Worm (Caenorhabditis elegans): Measurements from ENCODE around the gene F18E9.1.
A peak's percentile ranks its signal among the peaks of the same experiment; 100 is the strongest.

The F18E9.1 gene

DNA sequence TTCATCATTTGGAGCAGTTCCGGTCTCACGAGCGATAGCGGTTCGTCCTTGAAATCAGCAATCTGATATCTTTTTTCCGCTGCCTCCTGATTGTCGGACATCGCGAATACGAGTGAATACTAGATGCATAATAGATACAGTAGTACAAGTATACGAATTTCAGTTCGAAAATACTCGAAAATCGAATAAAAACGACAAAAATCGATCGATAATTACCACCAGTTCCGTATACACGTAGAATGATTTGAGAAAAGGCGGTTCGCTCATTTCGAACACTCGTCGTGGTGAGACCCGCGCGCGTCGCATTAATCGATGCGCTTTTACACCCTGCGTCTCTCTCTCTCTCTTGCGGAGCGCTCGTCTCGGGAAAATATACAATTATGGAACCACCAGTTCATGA lies 45.7 kb downstream of the F18E9.1 start, which contains the start of gene F12D9.2:
F12D9.2 (minus strand) TSS at position 101 of the 400 bp plus-strand sequence.
- no peak for TF ChIP-seq mab-5 (tag; optimal IDR thresholded peaks at IDR 0.05)
- no peak for TF ChIP-seq sem-2 (GFP tag; optimal IDR thresholded peaks at IDR 0.05)
- TF ChIP-seq sptf-1 (tag; optimal IDR thresholded peaks at IDR 0.05) = no peak
- TF ChIP-seq nhr-76 (tag; optimal IDR thresholded peaks at IDR 0.05) = no peak
- no peak for TF ChIP-seq pha-4 (tag; optimal IDR thresholded peaks at IDR 0.05)
- no peak for TF ChIP-seq tbx-8 (GFP tag; optimal IDR thresholded peaks at IDR 0.05)
- no peak for TF ChIP-seq cnd-1 (tag; optimal IDR thresholded peaks at IDR 0.05)
- TF ChIP-seq unc-120 (tag; optimal IDR thresholded peaks at IDR 0.05; ENCODE audit: poor library complexity, severe bottlenecking) = no peak
- TF ChIP-seq ztf-11 (tag; optimal IDR thresholded peaks at IDR 0.05) = no peak
- TF ChIP-seq elt-1 (tag; optimal IDR thresholded peaks at IDR 0.05; ENCODE audit: borderline replicate concordance, insufficient read depth) = no peak
- TF ChIP-seq lin-13 (tag; optimal IDR thresholded peaks at IDR 0.05) = no peak
- TF ChIP-seq M03D4.4 (tag; optimal IDR thresholded peaks at IDR 0.05) = no peak
- TF ChIP-seq zip-8 (tag; optimal IDR thresholded peaks at IDR 0.05) = no peak
- TF ChIP-seq lin-32 (GFP tag; optimal IDR thresholded peaks at IDR 0.05) = no peak
- TF ChIP-seq bed-3 (GFP tag; optimal IDR thresholded peaks at IDR 0.05) = no peak
- no peak for TF ChIP-seq blmp-1 (tag; optimal IDR thresholded peaks at IDR 0.05)
- TF ChIP-seq hlh-1 (tag; optimal IDR thresholded peaks at IDR 0.05) = no peak
- TF ChIP-seq unc-39 (tag; optimal IDR thresholded peaks at IDR 0.05) = no peak
- TF ChIP-seq drap-1 (GFP tag; optimal IDR thresholded peaks at IDR 0.05) = no peak

DNA sequence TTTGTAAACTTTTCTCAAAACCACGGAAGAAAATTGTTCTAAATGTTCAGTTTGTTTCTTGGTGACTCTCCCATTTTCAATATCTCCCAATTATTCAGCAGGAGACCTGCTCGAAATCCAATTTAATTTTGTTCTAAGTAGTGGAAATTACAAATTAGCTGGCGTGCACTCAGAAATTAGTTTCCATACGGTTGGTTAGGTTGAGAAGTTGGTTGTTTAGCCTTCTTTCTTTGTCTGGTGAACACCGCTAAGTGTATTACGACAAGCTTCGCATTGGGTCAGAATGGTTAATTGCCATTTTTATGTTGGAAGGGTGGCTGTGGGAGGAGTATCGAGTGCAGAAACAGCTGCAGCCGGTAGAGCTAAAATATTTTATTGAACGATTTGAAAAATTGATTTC lies 47.2 kb downstream of the F18E9.1 start:
- no peak for TF ChIP-seq nhr-12 (tag; optimal IDR thresholded peaks at IDR 0.05)
- TF ChIP-seq snpc-4 (tag; optimal IDR thresholded peaks at IDR 0.05) = no peak
- TF ChIP-seq drap-1 (GFP tag; optimal IDR thresholded peaks at IDR 0.05) = no peak
- TF ChIP-seq flh-1 (GFP tag; optimal IDR thresholded peaks at IDR 0.05) = no peak
- peak; percentile 97 for TF ChIP-seq ces-1 (GFP tag; optimal IDR thresholded peaks at IDR 0.05)

DNA sequence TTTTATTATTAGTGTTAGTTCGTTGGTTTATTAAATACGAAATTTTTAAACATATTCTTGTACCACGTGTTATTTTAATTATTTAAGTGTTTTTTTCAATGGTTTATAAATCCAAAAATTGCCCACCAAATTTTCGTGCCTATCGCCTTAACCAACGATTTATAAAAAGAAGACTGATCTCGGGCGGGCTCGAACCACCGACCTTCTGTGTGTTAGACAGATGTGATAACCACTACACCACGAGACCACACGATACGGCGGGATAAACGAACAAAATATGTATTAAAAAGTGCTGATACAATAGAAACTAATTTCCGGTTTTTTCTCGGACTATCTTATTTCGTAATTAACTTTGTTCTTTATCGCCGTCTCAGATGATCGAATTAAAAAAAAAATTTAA lies 49.2 kb downstream of the F18E9.1 start:
- TF ChIP-seq sem-2 (GFP tag; optimal IDR thresholded peaks at IDR 0.05) (peak; percentile 8), lin-32 (GFP tag; optimal IDR thresholded peaks at IDR 0.05) (no peak), ceh-43 (GFP tag; optimal IDR thresholded peaks at IDR 0.05) (peak; percentile 15), bed-3 (GFP tag; optimal IDR thresholded peaks at IDR 0.05) (no peak), cnd-1 (tag; optimal IDR thresholded peaks at IDR 0.05) (peak; percentile 42), drap-1 (GFP tag; optimal IDR thresholded peaks at IDR 0.05) (peak; percentile 8), ceh-83 (GFP tag; optimal IDR thresholded peaks at IDR 0.05) (peak; percentile 61)
